Worm (Caenorhabditis elegans) whole organism, early embryonic: Measurements from ENCODE around the gene cyp-34A1.

Source experiments
- B0310.2 ChIP-seq: sonication (generic microtip); optimal IDR thresholded peaks from 2 replicates; lab custom pipeline; 2016; ENCODE audit warnings: mild to moderate bottlenecking, missing genetic modification characterization, missing compliant biosample characterization
- F13C5.2 ChIP-seq: sonication (generic microtip); optimal IDR thresholded peaks from 2 replicates; lab custom pipeline; 2017; ENCODE audit warnings: mild to moderate bottlenecking, missing genetic modification characterization, inconsistent platforms, missing compliant biosample characterization
- aly-1 ChIP-seq: sonication (generic microtip); optimal IDR thresholded peaks from 2 replicates; lab custom pipeline; 2016; ENCODE audit warnings: missing genetic modification characterization, missing compliant biosample characterization
- ama-1 ChIP-seq: fragments of 150-350 bp; optimal IDR thresholded peaks from 2 replicates; lab custom pipeline; 2014
- ets-7 ChIP-seq: sonication (generic microtip); optimal IDR thresholded peaks from 2 replicates; lab custom pipeline; 2016; ENCODE audit warnings: missing genotype, missing genetic modification characterization, missing compliant biosample characterization
- hmbx-1 ChIP-seq: sonication (generic microtip); optimal IDR thresholded peaks from 2 replicates; lab custom pipeline; 2016; ENCODE audit warnings: mild to moderate bottlenecking, missing genetic modification characterization, missing compliant biosample characterization
- hmg-4 ChIP-seq: fragments of 200-800 bp; sonication (Bioruptor generic); optimal IDR thresholded peaks from 2 replicates; lab custom pipeline; 2018; ENCODE audit warnings: mild to moderate bottlenecking, missing genetic modification characterization, missing compliant biosample characterization
- hnd-1 ChIP-seq: sonication (generic microtip); optimal IDR thresholded peaks from 2 replicates; lab custom pipeline; 2016; ENCODE audit warnings: missing genetic modification characterization, missing compliant biosample characterization
- pes-1 ChIP-seq: fragments of 200-800 bp; sonication (Bioruptor generic); IDR thresholded peaks from 2 replicates; pipeline ENCODE4 v1.3.6; 2022; ENCODE audit warnings: missing genetic modification reagents, missing genetic modification characterization, missing compliant biosample characterization
- scrt-1 ChIP-seq: fragments of 200-800 bp; sonication (Bioruptor generic); IDR thresholded peaks from 2 replicates; pipeline ENCODE4 v1.3.6; 2022; ENCODE audit warnings: missing genetic modification characterization, missing compliant biosample characterization
- sea-1 ChIP-seq: fragments of 200-800 bp; sonication (Bioruptor generic); conservative IDR thresholded peaks from 2 replicates; pipeline ENCODE4 v1.3.6; 2022; ENCODE audit warnings: missing genetic modification characterization, missing compliant biosample characterization
- tbx-37 ChIP-seq: fragments of 200-800 bp; sonication (Bioruptor generic); conservative IDR thresholded peaks from 2 replicates; pipeline ENCODE4 v1.3.6; 2022; ENCODE audit warnings: missing genetic modification reagents, missing genetic modification characterization, missing compliant biosample characterization
- tra-4 ChIP-seq: sonication (generic microtip); optimal IDR thresholded peaks from 2 replicates; lab custom pipeline; 2017; ENCODE audit warnings: missing genetic modification characterization, missing compliant biosample characterization

DNA sequence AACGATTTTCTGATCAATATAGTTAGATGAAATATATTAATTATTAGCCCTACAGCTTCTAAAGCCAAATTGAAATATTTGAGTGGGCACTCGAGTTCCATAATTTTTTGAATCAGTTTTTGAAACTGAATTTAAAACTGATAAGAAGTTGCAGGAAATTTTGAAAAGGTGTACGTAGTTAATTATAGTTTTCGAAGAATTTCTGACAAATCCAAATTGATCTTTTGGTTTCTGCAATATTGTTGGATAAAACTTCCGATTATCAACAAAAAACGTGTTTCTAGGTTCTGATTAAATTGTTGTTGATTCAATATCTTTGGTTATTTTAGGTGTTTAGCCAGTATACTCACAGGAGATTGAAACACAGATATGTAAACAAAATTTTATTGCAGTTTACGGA lies 19.0 kb upstream of the cyp-34A1 start, which contains the start of gene T26H8.4:
- TF ChIP-seq sea-1 (GFP tag; lab: Robert Waterston, UW) (no peak), B0310.2 (tag; lab: Kevin White, UChicago) (no peak), hnd-1 (tag; lab: Kevin White, UChicago) (no peak), ama-1 (lab: Kevin White, UChicago) (no peak), hmg-4 (no peak), F13C5.2 (tag; lab: Kevin White, UChicago) (no peak), tra-4 (no peak), ets-7 (tag; lab: Kevin White, UChicago) (no peak), pes-1 (no peak), tbx-37 (GFP tag; lab: Robert Waterston, UW) (no peak), aly-1 (tag; lab: Kevin White, UChicago) (no peak), hmbx-1 (tag; lab: Kevin White, UChicago) (no peak), scrt-1 (no peak)
